Worm (Caenorhabditis elegans) whole organism, L1 larva: ENCODE results near the gene zipt-16.

ENCODE experiments used
- aly-2 ChIP-seq: fragments of 150-350 bp; optimal IDR thresholded peaks from 2 replicates; lab custom pipeline; 2014; ENCODE audit warnings: missing biosample characterization, missing genetic modification characterization
- hpl-2 ChIP-seq: fragments of 150-350 bp; optimal IDR thresholded peaks from 2 replicates; lab custom pipeline; 2014; ENCODE audit warnings: missing biosample characterization, missing genetic modification reagents, missing genetic modification characterization
- lin-35 ChIP-seq, 2 experiments: fragments of 150-350 bp; optimal IDR thresholded peaks; 2 replicates each; lab custom pipeline; 2014; ENCODE audit warnings: missing biosample characterization in 2 of 2, missing genetic modification characterization in 2 of 2, missing genetic modification reagents in 2 of 2
- nhr-11 ChIP-seq: fragments of 150-350 bp; optimal IDR thresholded peaks from 2 replicates; lab custom pipeline; 2014; ENCODE audit warnings: missing biosample characterization, missing genetic modification characterization
- nhr-47 ChIP-seq: sonication (generic microtip); optimal IDR thresholded peaks from 2 replicates; lab custom pipeline; 2016; ENCODE audit warnings: mild to moderate bottlenecking, missing genetic modification characterization, moderate library complexity, missing compliant biosample characterization
- nhr-77 ChIP-seq: fragments of 150-350 bp; optimal IDR thresholded peaks from 2 replicates; lab custom pipeline; 2014; ENCODE audit warnings: missing biosample characterization, missing genetic modification characterization
- nhr-84 ChIP-seq: sonication (generic microtip); optimal IDR thresholded peaks from 2 replicates; lab custom pipeline; 2017; ENCODE audit warnings: missing biosample characterization, missing genetic modification characterization
- snpc-4 ChIP-seq: fragments of 150-350 bp; optimal IDR thresholded peaks from 2 replicates; lab custom pipeline; 2014; ENCODE audit warnings: missing biosample characterization, missing genetic modification characterization
- unc-98 ChIP-seq: fragments of 200-800 bp; sonication (Bioruptor generic); IDR thresholded peaks from 2 replicates; pipeline ENCODE4 v1.3.6; 2022; ENCODE audit warnings: missing genetic modification characterization, missing compliant biosample characterization

DNA sequence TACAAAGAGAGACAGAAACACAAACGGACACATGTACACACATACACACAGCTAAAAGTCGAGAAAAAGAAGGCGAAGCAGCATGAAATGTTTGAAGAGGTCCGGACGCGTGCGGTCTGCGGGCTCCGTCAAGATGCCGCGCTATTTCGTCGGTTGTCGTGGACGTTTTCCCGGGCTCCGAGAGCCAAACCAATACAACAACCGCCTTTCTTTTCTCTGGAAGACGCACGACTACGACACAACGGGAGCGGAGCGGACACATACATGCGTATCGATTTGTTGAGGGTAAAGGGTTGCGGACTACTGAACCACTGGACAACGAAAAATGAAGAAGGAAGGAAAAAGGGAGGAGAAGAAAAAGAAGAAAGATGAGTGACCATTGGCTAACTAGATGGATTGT, 17.4 kb upstream of the zipt-16 start:
- TF ChIP-seq snpc-4 (tag; lab: Kevin White, UChicago) (no peak), unc-98 (no peak), nhr-77 (tag; lab: Kevin White, UChicago) (no peak), hpl-2 (GFP tag; lab: Kevin White, UChicago) (no peak), nhr-11 (tag; lab: Kevin White, UChicago) (no peak), nhr-84 (tag; lab: Kevin White, UChicago) (no peak), nhr-47 (peak; percentile 0), aly-2 (no peak), lin-35 (GFP tag; optimal IDR thresholded peaks at IDR 0.05; lab: Kevin White, UChicago) (peak in 1 of 2 experiments; percentile 6)
